Worm (Caenorhabditis elegans) whole organism, late embryonic: Measurements from ENCODE around the gene flp-7.

Source experiments
- ama-1 ChIP-seq: fragments of 150-350 bp; optimal IDR thresholded peaks from 2 replicates; lab custom pipeline; 2014
- ceh-14 ChIP-seq: sonication (generic microtip); optimal IDR thresholded peaks from 2 replicates; lab custom pipeline; 2016; ENCODE audit warnings: missing genotype, missing genetic modification characterization, missing compliant biosample characterization
- ceh-48 ChIP-seq: sonication (generic microtip); optimal IDR thresholded peaks from 2 replicates; lab custom pipeline; 2016; ENCODE audit warnings: missing genetic modification characterization, inconsistent platforms, missing compliant biosample characterization
- elt-2 ChIP-seq: sonication (generic microtip); optimal IDR thresholded peaks from 2 replicates; lab custom pipeline; 2016; ENCODE audit warnings: missing genetic modification reagents, missing genetic modification characterization, missing compliant biosample characterization
- fkh-10 ChIP-seq: fragments of 150-350 bp; optimal IDR thresholded peaks from 2 replicates; lab custom pipeline; 2014; ENCODE audit warnings: missing biosample characterization, missing genetic modification reagents, missing genetic modification characterization
- hlh-13 ChIP-seq: fragments of 200-800 bp; sonication (Bioruptor generic); optimal IDR thresholded peaks from 2 replicates; lab custom pipeline; 2018; ENCODE audit warnings: mild to moderate bottlenecking, missing genetic modification characterization, missing compliant biosample characterization
- mec-3 ChIP-seq: sonication (generic microtip); optimal IDR thresholded peaks from 2 replicates; lab custom pipeline; 2016; ENCODE audit warnings: borderline replicate concordance, missing genetic modification characterization, missing compliant biosample characterization
- pax-1 ChIP-seq: fragments of 150-350 bp; optimal IDR thresholded peaks from 2 replicates; lab custom pipeline; 2014; ENCODE audit warnings: missing biosample characterization, missing genetic modification characterization
- pqm-1 ChIP-seq: sonication (generic microtip); optimal IDR thresholded peaks from 2 replicates; lab custom pipeline; 2016; ENCODE audit warnings: missing genetic modification characterization, missing compliant biosample characterization
- zip-5 ChIP-seq: sonication (generic microtip); optimal IDR thresholded peaks from 2 replicates; lab custom pipeline; 2016; ENCODE audit warnings: missing genetic modification characterization, missing compliant biosample characterization

DNA sequence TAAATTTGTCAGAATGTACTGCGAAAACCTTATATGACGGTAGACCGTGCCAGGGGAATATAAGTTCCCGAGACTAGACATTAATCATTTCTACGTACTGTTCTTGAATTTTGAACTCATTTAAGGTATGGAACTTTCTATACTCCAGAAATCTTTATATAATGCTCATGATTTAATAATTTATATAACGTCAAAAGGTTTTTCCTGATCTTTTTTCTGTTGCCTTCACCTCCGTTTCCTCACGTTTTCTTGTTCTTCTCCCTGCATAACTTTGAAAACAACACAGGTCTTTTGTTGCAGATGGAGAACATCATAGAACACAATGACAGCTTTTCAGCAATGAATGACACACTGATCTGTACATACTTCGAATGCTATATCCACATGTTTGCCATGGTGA is 45.2 kb downstream of the flp-7 start, which contains the start of gene egl-6:
- TF ChIP-seq elt-2 (tag; lab: Kevin White, UChicago), result no peak
- no peak for TF ChIP-seq hlh-13 (GFP tag; lab: Kevin White, UChicago)
- no peak for TF ChIP-seq zip-5 (tag; lab: Kevin White, UChicago)
- TF ChIP-seq pqm-1 (tag; lab: Kevin White, UChicago), result no peak
- no peak for TF ChIP-seq ama-1
- no peak for TF ChIP-seq fkh-10 (GFP tag; lab: Kevin White, UChicago)
- no peak for TF ChIP-seq pax-1 (tag; lab: Kevin White, UChicago)
- TF ChIP-seq ceh-48 (tag; lab: Kevin White, UChicago), result no peak
- no peak for TF ChIP-seq ceh-14 (tag; lab: Kevin White, UChicago)
- TF ChIP-seq mec-3 (tag; lab: Kevin White, UChicago), result no peak
